Worm (Caenorhabditis elegans): ENCODE data around the gene R07E5.6.
A peak's percentile ranks its signal among the peaks of the same experiment; 100 is the strongest.

The R07E5.6 gene

ce11 chrIII:4367649-4368048 lies 30.9 kb upstream of the R07E5.6 start, which contains the start of gene ckb-2:
ckb-2 (plus strand) TSS chrIII:4367949.
- no peak for TF ChIP-seq fkh-4 (tag; optimal IDR thresholded peaks at IDR 0.05; ENCODE audit: borderline replicate concordance)
- TF ChIP-seq xbp-1 (tag; optimal IDR thresholded peaks at IDR 0.05) = peak; percentile 71

DNA sequence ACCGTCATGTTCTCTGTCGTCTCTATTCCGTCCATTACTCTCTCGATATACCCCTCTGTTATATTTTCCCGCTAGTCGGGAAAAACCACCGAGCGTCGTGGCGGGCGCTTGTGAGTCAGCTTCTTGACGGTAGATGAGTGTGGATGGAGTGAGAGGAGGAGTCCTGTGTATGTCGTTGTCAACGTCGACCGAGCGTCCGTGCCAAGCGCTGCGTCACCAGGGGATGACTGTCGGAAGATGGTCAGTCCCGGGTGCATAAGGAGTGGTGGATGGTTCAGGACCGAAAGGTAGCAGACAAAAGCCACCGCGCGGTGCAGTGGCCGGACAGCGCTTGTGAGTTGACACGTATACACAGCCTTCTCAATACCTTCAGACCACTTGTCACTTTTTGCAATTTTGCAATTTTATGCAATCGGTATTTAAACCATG lies 29.2 kb upstream of the R07E5.6 start:
- peak; percentile 35 for TF ChIP-seq aly-2 (tag; optimal IDR thresholded peaks at IDR 0.05)
- TF ChIP-seq nhr-90 (tag; optimal IDR thresholded peaks at IDR 0.05; ENCODE audit: poor library complexity) = peak; percentile 37
- peak; percentile 68 for TF ChIP-seq nhr-19 (GFP tag; conservative IDR thresholded peaks at IDR 0.05)
- TF ChIP-seq mdl-1 (tag; optimal IDR thresholded peaks at IDR 0.05) = peak in 1 of 2 experiments; percentile 14
- TF ChIP-seq tbx-2 (tag; optimal IDR thresholded peaks at IDR 0.05) = peak; percentile 24
- peak; percentile 27 for TF ChIP-seq lir-3 (tag; optimal IDR thresholded peaks at IDR 0.05; ENCODE audit: poor library complexity)
- peak in 1 of 2 experiments; percentile 9 for TF ChIP-seq efl-1 (optimal IDR thresholded peaks at IDR 0.05)
- TF ChIP-seq efl-1 (GFP tag; optimal IDR thresholded peaks at IDR 0.05 in 1 of 2) = peak in 1 of 2 experiments; percentile 70
- peak; percentile 36 for TF ChIP-seq nhr-20 (tag; optimal IDR thresholded peaks at IDR 0.05)
- peak; percentile 51 for TF ChIP-seq nhr-47 (tag; optimal IDR thresholded peaks at IDR 0.05)
- TF ChIP-seq nhr-71 (tag; optimal IDR thresholded peaks at IDR 0.05) = peak; percentile 61
- peak; percentile 21 for TF ChIP-seq swsn-7 (tag; optimal IDR thresholded peaks at IDR 0.05)
- peak; percentile 44 for TF ChIP-seq dsc-1 (tag; optimal IDR thresholded peaks at IDR 0.05)
- peak in 1 of 2 experiments; percentile 57 for TF ChIP-seq lsy-2 (tag; optimal IDR thresholded peaks at IDR 0.05)
- peak; percentile 45 for TF ChIP-seq snu-23 (GFP tag; optimal IDR thresholded peaks at IDR 0.05)
- TF ChIP-seq C16A3.4 (tag; optimal IDR thresholded peaks at IDR 0.05) = peak; percentile 13
- TF ChIP-seq lin-35 (GFP tag; optimal IDR thresholded peaks at IDR 0.05) = peak in 1 of 2 experiments; percentile 26
- peak; percentile 17 for TF ChIP-seq jun-1 (tag; optimal IDR thresholded peaks at IDR 0.05)
- peak; percentile 28 for TF ChIP-seq xbp-1 (tag; optimal IDR thresholded peaks at IDR 0.05)

DNA sequence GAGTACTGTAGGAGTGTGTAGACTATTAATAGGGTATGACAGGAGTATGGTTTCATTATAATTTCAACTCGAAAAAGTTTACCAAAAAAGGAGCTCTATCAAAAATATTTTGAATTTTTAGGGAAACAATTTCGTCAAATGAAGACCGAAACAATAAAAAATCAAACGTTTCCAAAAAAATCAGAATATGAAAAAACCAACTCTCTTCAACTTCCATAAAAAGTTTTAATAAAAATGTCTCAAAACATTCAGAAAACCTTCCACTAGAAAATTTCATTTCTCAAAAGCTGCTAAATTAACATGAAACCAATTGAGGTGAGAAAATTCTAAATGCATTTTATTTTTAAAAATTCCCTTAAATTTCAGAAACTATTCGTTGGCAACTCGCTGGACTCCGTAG lies 28.0 kb upstream of the R07E5.6 start, which contains the start of gene ckb-3:
TSS of gene ckb-3 (plus strand) at position 301 of the 400 bp plus-strand sequence.
- no peak for TF ChIP-seq lir-3 (tag; optimal IDR thresholded peaks at IDR 0.05; ENCODE audit: poor library complexity)
- TF ChIP-seq blmp-1 (tag; optimal IDR thresholded peaks at IDR 0.05) = no peak
- TF ChIP-seq nhr-71 (tag; optimal IDR thresholded peaks at IDR 0.05) = no peak
- TF ChIP-seq nhr-77 (tag; optimal IDR thresholded peaks at IDR 0.05) = no peak

DNA sequence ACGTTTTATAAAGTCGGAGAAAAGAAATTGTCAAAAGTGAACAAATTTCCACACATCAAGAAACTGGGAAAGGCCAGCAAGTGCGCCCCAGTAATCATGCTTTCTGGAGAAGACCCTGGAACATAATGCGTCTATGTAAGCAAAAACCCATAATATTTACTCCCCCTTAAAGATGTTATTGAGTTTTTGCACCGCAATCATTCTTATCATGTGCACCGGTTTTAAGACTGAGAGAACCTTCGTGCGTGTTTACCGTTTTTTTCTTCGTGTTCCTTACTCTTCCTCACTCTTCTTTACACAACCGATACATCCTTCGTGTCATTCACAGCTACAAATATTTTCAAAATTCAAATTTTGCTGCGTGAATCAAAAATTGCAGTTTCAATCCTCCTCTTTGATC lies 25.7 kb upstream of the R07E5.6 start:
- no peak for TF ChIP-seq sox-4 (tag; optimal IDR thresholded peaks at IDR 0.05)
- no peak for TF ChIP-seq egl-13 (tag; optimal IDR thresholded peaks at IDR 0.05)
- TF ChIP-seq skn-1 (tag; optimal IDR thresholded peaks at IDR 0.05) = no peak
- TF ChIP-seq C16A3.4 (tag; optimal IDR thresholded peaks at IDR 0.05) = no peak
- no peak for TF ChIP-seq unc-130 (tag; optimal IDR thresholded peaks at IDR 0.05)
- TF ChIP-seq C34B4.2 (tag; optimal IDR thresholded peaks at IDR 0.05) = no peak
- TF ChIP-seq jun-1 (tag; optimal IDR thresholded peaks at IDR 0.05) = no peak
- TF ChIP-seq tbx-2 (tag; optimal IDR thresholded peaks at IDR 0.05) = no peak

DNA sequence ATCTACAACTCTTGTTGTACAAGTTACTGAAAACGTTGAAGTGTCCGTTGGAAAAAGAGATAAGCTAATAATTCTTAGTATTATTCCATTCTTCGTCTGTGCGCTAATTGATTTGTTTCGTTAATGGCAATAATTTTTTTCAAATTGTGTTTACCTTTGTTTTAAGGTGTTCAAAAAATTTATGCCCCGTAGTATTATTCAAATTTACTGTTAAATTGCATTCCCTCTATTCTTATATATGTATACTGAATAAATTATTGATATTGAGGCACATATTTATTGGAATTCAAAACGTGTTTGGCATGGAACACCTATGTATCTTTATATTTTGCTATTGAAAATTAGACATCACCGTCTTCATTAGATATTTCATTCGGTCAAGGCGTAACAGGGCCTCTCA lies 23.7 kb upstream of the R07E5.6 start, which contains the start of gene pals-26:
TSS of gene pals-26 (plus strand) at position 301 of the 400 bp plus-strand sequence.
- TF ChIP-seq nhr-71 (tag; optimal IDR thresholded peaks at IDR 0.05) = no peak
- no peak for TF ChIP-seq C04F5.9 (tag; optimal IDR thresholded peaks at IDR 0.05)
- TF ChIP-seq zip-4 (GFP tag; optimal IDR thresholded peaks at IDR 0.05) = no peak
- TF ChIP-seq pax-3 (tag; optimal IDR thresholded peaks at IDR 0.05) = no peak
- TF ChIP-seq dsc-1 (tag; optimal IDR thresholded peaks at IDR 0.05) = no peak
- TF ChIP-seq nhr-28 (tag; optimal IDR thresholded peaks at IDR 0.05) = no peak
- TF ChIP-seq irx-1 (tag; optimal IDR thresholded peaks at IDR 0.05) = no peak
- TF ChIP-seq aly-2 (tag; optimal IDR thresholded peaks at IDR 0.05) = no peak
- no peak for TF ChIP-seq efl-3 (GFP tag; optimal IDR thresholded peaks at IDR 0.05)
- TF ChIP-seq ceh-63 (GFP tag; optimal IDR thresholded peaks at IDR 0.05) = no peak
- TF ChIP-seq swsn-7 (tag; optimal IDR thresholded peaks at IDR 0.05) = no peak
- no peak for TF ChIP-seq egl-27 (tag; optimal IDR thresholded peaks at IDR 0.05)
- TF ChIP-seq nhr-237 (tag; optimal IDR thresholded peaks at IDR 0.05) = no peak
- TF ChIP-seq nhr-19 (GFP tag; conservative IDR thresholded peaks at IDR 0.05) = no peak
- no peak for TF ChIP-seq ztf-11 (tag; optimal IDR thresholded peaks at IDR 0.05)
- no peak for TF ChIP-seq nhr-85 (tag)
- TF ChIP-seq pqm-1 (tag; optimal IDR thresholded peaks at IDR 0.05) = no peak
- no peak for TF ChIP-seq aha-1 (tag; optimal IDR thresholded peaks at IDR 0.05)
